Worm (Caenorhabditis elegans) whole organism, L1 larva: ENCODE data around the gene sru-1.

ENCODE experiments used
- C16A3.4 ChIP-seq: fragments of 150-350 bp; optimal IDR thresholded peaks from 2 replicates; lab custom pipeline; 2014; ENCODE audit warnings: missing biosample characterization, missing genetic modification characterization
- F16B12.6 ChIP-seq: fragments of 150-350 bp; optimal IDR thresholded peaks from 2 replicates; lab custom pipeline; 2014; ENCODE audit warnings: missing biosample characterization, missing genetic modification characterization
- alr-1 ChIP-seq: fragments of 200-800 bp; sonication (Bioruptor generic); optimal IDR thresholded peaks from 2 replicates; lab custom pipeline; 2018; ENCODE audit warnings: borderline replicate concordance, mild to moderate bottlenecking, missing genetic modification characterization, missing compliant biosample characterization
- ama-1 ChIP-seq: fragments of 150-350 bp; optimal IDR thresholded peaks from 2 replicates; lab custom pipeline; 2014
- blmp-1 ChIP-seq: fragments of 150-350 bp; optimal IDR thresholded peaks from 2 replicates; lab custom pipeline; 2014; ENCODE audit warnings: missing biosample characterization, missing genetic modification characterization
- dpl-1 ChIP-seq, 3 experiments: fragments of 150-350 bp in 2 of 3; sonication (generic microtip) in 1 of 3; optimal IDR thresholded peaks; 2 replicates each; lab custom pipeline; 2014 to 2017; ENCODE audit warnings: missing biosample characterization in 3 of 3, missing genetic modification characterization in 3 of 3, missing genetic modification reagents in 3 of 3
- dsc-1 ChIP-seq: sonication (generic microtip); optimal IDR thresholded peaks from 2 replicates; lab custom pipeline; 2016; ENCODE audit warnings: mild to moderate bottlenecking, missing genetic modification characterization, missing compliant biosample characterization
- efl-1 ChIP-seq, 4 experiments: fragments of 150-350 bp; optimal IDR thresholded peaks in 3 of 4; peaks in 1 of 4; 1 replicate in 1 of 4; 2 replicates in 3 of 4; lab custom pipeline; 2014; ENCODE audit warnings: missing biosample characterization in 2 of 4, missing genetic modification characterization in 2 of 4, missing genetic modification reagents in 2 of 4
- elt-2 ChIP-seq: sonication (generic microtip); optimal IDR thresholded peaks from 2 replicates; lab custom pipeline; 2016; ENCODE audit warnings: missing genetic modification characterization, mild to moderate bottlenecking, inconsistent platforms, missing compliant biosample characterization, missing genetic modification reagents
- elt-3 ChIP-seq, 6 experiments: fragments of 150-350 bp in 1 of 6; sonication (generic microtip); optimal IDR thresholded peaks; 2 replicates each; lab custom pipeline; 2017 to 2018; ENCODE audit warnings: missing biosample characterization in 6 of 6, missing genetic modification characterization in 6 of 6, inconsistent platforms in 1 of 6
- fkh-4 ChIP-seq: sonication (generic microtip); optimal IDR thresholded peaks from 2 replicates; lab custom pipeline; 2016; ENCODE audit warnings: missing compliant biosample characterization, missing genetic modification characterization, borderline replicate concordance
- grh-1 ChIP-seq: fragments of 200-800 bp; sonication (Bioruptor generic); IDR thresholded peaks from 2 replicates; pipeline ENCODE4 v1.3.6; 2022; ENCODE audit warnings: missing genetic modification reagents, missing genetic modification characterization, missing compliant biosample characterization
- hlh-17 ChIP-seq: fragments of 200-800 bp; sonication (Bioruptor generic); optimal IDR thresholded peaks from 2 replicates; lab custom pipeline; 2018; ENCODE audit warnings: missing genetic modification characterization, mild to moderate bottlenecking, missing compliant biosample characterization, moderate library complexity, borderline replicate concordance
- hpl-2 ChIP-seq: fragments of 150-350 bp; optimal IDR thresholded peaks from 2 replicates; lab custom pipeline; 2014; ENCODE audit warnings: missing biosample characterization, missing genetic modification reagents, missing genetic modification characterization
- isw-1 ChIP-seq: fragments of 200-800 bp; sonication (Bioruptor generic); IDR thresholded peaks from 2 replicates; pipeline ENCODE4 v1.3.6; 2022; ENCODE audit warnings: missing genetic modification characterization, missing compliant biosample characterization
- jun-1 ChIP-seq: fragments of 150-350 bp; optimal IDR thresholded peaks from 2 replicates; lab custom pipeline; 2014; ENCODE audit warnings: missing biosample characterization, missing genetic modification reagents, missing genetic modification characterization
- lin-14 ChIP-seq: fragments of 200-800 bp; sonication (Bioruptor generic); optimal IDR thresholded peaks from 2 replicates; lab custom pipeline; 2018; ENCODE audit warnings: mild to moderate bottlenecking, missing genetic modification characterization, moderate library complexity, missing compliant biosample characterization
- lin-35 ChIP-seq, 2 experiments: fragments of 150-350 bp; optimal IDR thresholded peaks; 2 replicates each; lab custom pipeline; 2014; ENCODE audit warnings: missing biosample characterization in 2 of 2, missing genetic modification characterization in 2 of 2, missing genetic modification reagents in 2 of 2
- lir-3 ChIP-seq: sonication (generic microtip); optimal IDR thresholded peaks from 2 replicates; lab custom pipeline; 2016; ENCODE audit warnings: mild to moderate bottlenecking, missing genetic modification characterization, moderate library complexity, missing compliant biosample characterization; ENCODE audit not compliant: poor library complexity
- lsy-2 ChIP-seq, 2 experiments: fragments of 150-350 bp; optimal IDR thresholded peaks; 2 replicates each; lab custom pipeline; 2014; ENCODE audit warnings: missing biosample characterization in 2 of 2, missing genetic modification characterization in 2 of 2
- mdl-1 ChIP-seq, 2 experiments: fragments of 150-350 bp; optimal IDR thresholded peaks; 2 replicates each; lab custom pipeline; 2014 to 2017; ENCODE audit warnings: missing biosample characterization in 2 of 2, missing genetic modification characterization in 2 of 2, inconsistent platforms in 1 of 2
- mep-1 ChIP-seq: fragments of 150-350 bp; optimal IDR thresholded peaks from 2 replicates; lab custom pipeline; 2014; ENCODE audit warnings: missing biosample characterization, missing genetic modification characterization
- nhr-11 ChIP-seq: fragments of 150-350 bp; optimal IDR thresholded peaks from 2 replicates; lab custom pipeline; 2014; ENCODE audit warnings: missing biosample characterization, missing genetic modification characterization
- nhr-20 ChIP-seq: sonication (generic microtip); optimal IDR thresholded peaks from 2 replicates; lab custom pipeline; 2016; ENCODE audit warnings: mild to moderate bottlenecking, missing genetic modification characterization, missing compliant biosample characterization
- nhr-47 ChIP-seq: sonication (generic microtip); optimal IDR thresholded peaks from 2 replicates; lab custom pipeline; 2016; ENCODE audit warnings: mild to moderate bottlenecking, missing genetic modification characterization, moderate library complexity, missing compliant biosample characterization
- nhr-71 ChIP-seq: sonication (generic microtip); optimal IDR thresholded peaks from 2 replicates; lab custom pipeline; 2016; ENCODE audit warnings: mild to moderate bottlenecking, missing genetic modification characterization, moderate library complexity, missing compliant biosample characterization
- nhr-76 ChIP-seq: sonication (generic microtip); optimal IDR thresholded peaks from 2 replicates; lab custom pipeline; 2017; ENCODE audit warnings: missing biosample characterization, missing genetic modification characterization
- nhr-85 ChIP-seq: sonication (generic microtip); peaks from one replicate; lab custom pipeline; 2016; ENCODE audit warnings: missing genetic modification characterization, inconsistent platforms, missing compliant biosample characterization
- nhr-90 ChIP-seq: sonication (generic microtip); optimal IDR thresholded peaks from 2 replicates; lab custom pipeline; 2016; ENCODE audit warnings: mild to moderate bottlenecking, missing genetic modification characterization, missing compliant biosample characterization; ENCODE audit not compliant: poor library complexity
- pag-3 ChIP-seq: sonication (generic microtip); optimal IDR thresholded peaks from 2 replicates; lab custom pipeline; 2017; ENCODE audit warnings: missing genetic modification characterization, mild to moderate bottlenecking, missing compliant biosample characterization, antibody characterized with exemption, borderline replicate concordance; ENCODE audit not compliant: insufficient read depth
- rnt-1 ChIP-seq: sonication (generic microtip); optimal IDR thresholded peaks from 2 replicates; lab custom pipeline; 2016; ENCODE audit warnings: mild to moderate bottlenecking, missing genetic modification characterization, moderate library complexity, missing compliant biosample characterization
- snpc-4 ChIP-seq: fragments of 150-350 bp; optimal IDR thresholded peaks from 2 replicates; lab custom pipeline; 2014; ENCODE audit warnings: missing biosample characterization, missing genetic modification characterization
- snu-23 ChIP-seq: sonication (generic microtip); optimal IDR thresholded peaks from 2 replicates; lab custom pipeline; 2016; ENCODE audit warnings: missing genetic modification characterization, missing compliant biosample characterization
- sox-4 ChIP-seq: sonication (generic microtip); optimal IDR thresholded peaks from 2 replicates; lab custom pipeline; 2016; ENCODE audit warnings: missing genetic modification characterization, missing compliant biosample characterization
- sptf-1 ChIP-seq: fragments of 150-350 bp; optimal IDR thresholded peaks from 2 replicates; lab custom pipeline; 2014; ENCODE audit warnings: missing biosample characterization, missing genetic modification characterization
- sup-37 ChIP-seq: fragments of 200-800 bp; sonication (Bioruptor generic); optimal IDR thresholded peaks from 2 replicates; lab custom pipeline; 2018; ENCODE audit warnings: mild to moderate bottlenecking, missing genetic modification characterization, missing compliant biosample characterization
- swsn-7 ChIP-seq: sonication (generic microtip); optimal IDR thresholded peaks from 2 replicates; lab custom pipeline; 2016; ENCODE audit warnings: missing genetic modification characterization, missing compliant biosample characterization
- tbx-2 ChIP-seq: sonication (generic microtip); optimal IDR thresholded peaks from 2 replicates; lab custom pipeline; 2016; ENCODE audit warnings: missing genetic modification characterization, missing compliant biosample characterization
- unc-130 ChIP-seq: fragments of 150-350 bp; optimal IDR thresholded peaks from 2 replicates; lab custom pipeline; 2017; ENCODE audit warnings: missing biosample characterization, missing genetic modification characterization, inconsistent platforms
- xbp-1 ChIP-seq: sonication (generic microtip); optimal IDR thresholded peaks from 2 replicates; lab custom pipeline; 2016; ENCODE audit warnings: missing genetic modification characterization, missing compliant biosample characterization
- ztf-4 ChIP-seq: fragments of 150-350 bp; optimal IDR thresholded peaks from 2 replicates; lab custom pipeline; 2014; ENCODE audit warnings: missing biosample characterization, missing genetic modification characterization

The sru-1 gene

DNA sequence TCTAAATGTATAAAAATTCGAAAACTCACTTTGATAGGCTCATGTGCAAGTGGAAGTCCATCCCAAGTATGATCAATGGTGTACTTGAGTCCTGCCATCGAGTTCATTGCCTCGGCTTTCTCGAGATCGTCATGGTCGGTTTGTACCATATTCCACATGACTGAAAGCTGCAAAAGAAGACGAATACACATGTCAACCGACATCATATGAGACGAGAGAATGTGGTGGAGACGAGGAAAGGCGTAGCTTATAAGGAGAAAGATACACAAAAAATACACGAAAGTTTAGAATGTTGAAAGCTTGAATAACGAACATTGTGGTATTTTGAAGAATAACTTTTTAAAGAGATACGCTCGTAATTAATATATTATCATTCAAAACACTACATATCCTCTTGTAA is 24.4 kb downstream of the sru-1 start, which contains the start of gene C33A12.3:
Gene C33A12.3 (minus strand): TSS at position 167 of the 400 bp plus-strand sequence.
- TF ChIP-seq hlh-17 (GFP tag; lab: Kevin White, UChicago): no peak
- no peak for TF ChIP-seq nhr-76 (tag; lab: Kevin White, UChicago)
- no peak for TF ChIP-seq efl-1 (optimal IDR thresholded peaks at IDR 0.05; lab: Kevin White, UChicago)
- TF ChIP-seq efl-1 (GFP tag; optimal IDR thresholded peaks at IDR 0.05 in 1 of 2; lab: Kevin White, UChicago): peak in 1 of 2 experiments; percentile 88
- no peak for TF ChIP-seq fkh-4
- peak; percentile 51 for TF ChIP-seq alr-1 (tag; lab: Kevin White, UChicago)
- peak in 1 of 2 experiments; percentile 8 for TF ChIP-seq lin-35 (GFP tag; optimal IDR thresholded peaks at IDR 0.05; lab: Kevin White, UChicago)

DNA sequence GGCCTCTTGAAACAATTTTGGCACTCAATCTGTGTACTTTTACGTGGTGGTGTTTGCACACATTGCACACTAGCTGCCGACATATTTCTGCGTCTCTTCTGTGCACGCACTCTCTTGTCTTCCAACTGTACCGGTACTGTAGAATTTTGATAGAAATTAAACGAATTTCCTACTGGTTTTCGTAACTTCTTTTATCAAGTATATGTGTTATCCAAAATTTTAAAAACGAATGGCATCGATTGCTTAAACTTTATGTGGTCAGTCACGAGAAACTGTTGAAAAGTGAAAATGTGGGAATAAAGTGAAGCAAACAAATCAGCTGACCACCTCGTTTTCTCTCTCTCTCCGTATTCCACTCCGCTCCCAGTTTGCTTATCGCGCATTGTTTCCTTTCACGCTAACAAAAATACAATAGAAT is 25.0 kb downstream of the sru-1 start:
- TF ChIP-seq lsy-2 (tag; optimal IDR thresholded peaks at IDR 0.05; lab: Kevin White, UChicago) (peak; percentile 48 to 63), F16B12.6 (tag; lab: Kevin White, UChicago) (peak; percentile 82), tbx-2 (tag; lab: Kevin White, UChicago) (peak; percentile 15), nhr-47 (tag; lab: Kevin White, UChicago) (peak; percentile 40), pag-3 (tag; lab: Kevin White, UChicago) (no peak), swsn-7 (tag; lab: Kevin White, UChicago) (peak; percentile 44), lir-3 (tag; lab: Kevin White, UChicago) (peak; percentile 36), sup-37 (no peak), lin-14 (GFP tag; lab: Kevin White, UChicago) (peak; percentile 58), efl-1 (optimal IDR thresholded peaks at IDR 0.05; lab: Kevin White, UChicago) (peak; percentile 49 to 59), efl-1 (GFP tag; optimal IDR thresholded peaks at IDR 0.05 in 1 of 2; lab: Kevin White, UChicago) (peak; percentile 51 to 95), nhr-20 (tag; lab: Kevin White, UChicago) (peak; percentile 77), ama-1 (peak; percentile 49), blmp-1 (tag; lab: Kevin White, UChicago) (peak; percentile 100), snpc-4 (tag; lab: Kevin White, UChicago) (peak; percentile 89), rnt-1 (peak; percentile 33), mdl-1 (tag; optimal IDR thresholded peaks at IDR 0.05; lab: Kevin White, UChicago) (peak in 1 of 2 experiments; percentile 72), snu-23 (GFP tag; lab: Kevin White, UChicago) (peak; percentile 57), nhr-71 (tag; lab: Kevin White, UChicago) (peak; percentile 60), sptf-1 (no peak), elt-2 (tag; lab: Kevin White, UChicago) (peak; percentile 77), nhr-85 (tag; lab: Kevin White, UChicago) (peak; percentile 79), xbp-1 (tag; lab: Kevin White, UChicago) (peak; percentile 34), nhr-11 (no peak), nhr-90 (tag; lab: Kevin White, UChicago) (peak; percentile 45), hpl-2 (GFP tag; lab: Kevin White, UChicago) (no peak), C16A3.4 (tag; lab: Kevin White, UChicago) (peak; percentile 41), ztf-4 (peak; percentile 15), isw-1 (GFP tag; lab: Robert Waterston, UW) (peak; percentile 18; the same call in 1 of the 2 replicates), dpl-1 (GFP tag; optimal IDR thresholded peaks at IDR 0.05; lab: Kevin White, UChicago) (peak in 2 of 3 experiments; percentile 33 to 37), jun-1 (tag; lab: Kevin White, UChicago) (peak; percentile 35), mep-1 (tag; lab: Kevin White, UChicago) (peak; percentile 72), lin-35 (GFP tag; optimal IDR thresholded peaks at IDR 0.05; lab: Kevin White, UChicago) (peak; percentile 33 to 71), grh-1 (GFP tag; lab: Robert Waterston, UW) (peak; percentile 41; the same call in 1 of the 2 replicates), unc-130 (tag; lab: Kevin White, UChicago) (no peak), sox-4 (tag; lab: Kevin White, UChicago) (no peak), dsc-1 (tag; lab: Kevin White, UChicago) (no peak), fkh-4 (no peak), elt-3 (tag; optimal IDR thresholded peaks at IDR 0.05; lab: Kevin White, UChicago) (peak in 1 of 6 experiments; percentile 51)
